Worm (Caenorhabditis elegans): ENCODE data around the gene tomm-20.

The tomm-20 gene

DNA sequence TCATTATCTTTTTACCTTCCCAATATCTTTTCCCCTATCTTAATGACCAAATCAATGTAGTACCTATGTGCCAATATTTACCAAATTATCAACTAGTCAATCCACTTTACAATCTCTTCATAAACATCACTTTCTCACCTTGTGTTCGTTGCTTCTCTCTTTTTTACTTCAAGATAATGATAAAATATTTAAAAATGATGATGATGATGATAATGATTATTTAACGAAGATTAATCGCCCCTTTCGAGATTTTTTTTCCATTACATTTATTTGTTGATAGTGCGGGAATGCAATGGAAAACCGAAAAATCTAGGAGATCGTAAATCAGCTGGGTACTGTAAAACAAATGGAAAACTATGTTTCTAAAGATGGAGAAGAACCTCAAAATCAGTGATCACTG, 49.2 kb downstream of the tomm-20 start (continued):
- no peak for TF ChIP-seq ceh-63 (GFP tag; optimal IDR thresholded peaks at IDR 0.05)
- no peak for TF ChIP-seq Y116A8C.19 (tag; optimal IDR thresholded peaks at IDR 0.05; ENCODE audit: borderline replicate concordance)
- no peak for TF ChIP-seq nhr-11 (tag; optimal IDR thresholded peaks at IDR 0.05)
- TF ChIP-seq nhr-47 (tag; optimal IDR thresholded peaks at IDR 0.05): no peak
- no peak for TF ChIP-seq elt-2 (tag; optimal IDR thresholded peaks at IDR 0.05)
- TF ChIP-seq mep-1 (tag; optimal IDR thresholded peaks at IDR 0.05): no peak
- TF ChIP-seq zag-1 (tag; optimal IDR thresholded peaks at IDR 0.05): no peak
- TF ChIP-seq zip-4 (GFP tag; optimal IDR thresholded peaks at IDR 0.05): no peak
- no peak for TF ChIP-seq nhr-28 (tag; optimal IDR thresholded peaks at IDR 0.05)

All from whole organism, L1 larva.